Fruit fly (Drosophila melanogaster) S2 (cell line): ENCODE results near the gene sick.

Source experiments
- CG8478 ChIP-seq: fragments of >200 bp; optimal IDR thresholded peaks from 2 replicates; lab custom pipeline; 2018
- CTCF ChIP-seq, 2 experiments: fragments of >200 bp; optimal IDR thresholded peaks; 2 replicates each; lab custom pipeline; 2018

- TF ChIP-seq CTCF (optimal IDR thresholded peaks at IDR 0.05; lab: Kevin White, UChicago) (no peak), CG8478 (lab: Kevin White, UChicago) (no peak)
Measured at dm6 chr2L:19865539-19866068, 69.4 kb downstream of the sick start.
